Worm (Caenorhabditis elegans) whole organism, mixed stage, embryonic: Measurements from ENCODE around the gene Y45F10D.16.

Experiments
- M03D4.4 ChIP-seq: sonication (generic microtip); optimal IDR thresholded peaks from 2 replicates; lab custom pipeline; 2017; ENCODE audit warnings: mild to moderate bottlenecking, missing genetic modification characterization, missing compliant biosample characterization
- ceh-39 ChIP-seq: fragments of 150-350 bp; optimal IDR thresholded peaks from 2 replicates; lab custom pipeline; 2014; ENCODE audit warnings: missing biosample characterization, missing genetic modification characterization

DNA sequence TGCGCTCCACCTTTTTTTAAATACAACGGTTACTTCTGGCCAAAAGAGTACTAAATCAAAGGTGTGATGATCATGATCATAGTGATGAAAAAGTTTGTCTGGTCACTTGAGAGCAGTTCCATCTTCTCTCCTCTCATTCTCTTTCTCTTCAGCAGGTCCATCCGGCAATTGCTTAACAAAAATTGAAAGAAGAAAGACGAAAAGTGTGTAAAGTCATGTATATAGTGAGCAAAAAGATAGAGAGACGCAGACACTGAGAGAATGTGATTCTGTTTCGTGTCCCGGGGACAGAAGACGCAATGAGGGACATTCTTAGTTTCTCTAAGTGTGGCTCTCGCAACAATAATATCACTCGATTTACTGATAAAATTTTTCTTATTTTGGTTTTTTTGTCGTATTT lies 27.4 kb upstream of the Y45F10D.16 start:
- TF ChIP-seq M03D4.4 (tag; lab: Kevin White, UChicago) (no peak), ceh-39 (tag; lab: Kevin White, UChicago) (no peak)
